Worm (Caenorhabditis elegans): ENCODE data around the gene W03F9.11.

DNA sequence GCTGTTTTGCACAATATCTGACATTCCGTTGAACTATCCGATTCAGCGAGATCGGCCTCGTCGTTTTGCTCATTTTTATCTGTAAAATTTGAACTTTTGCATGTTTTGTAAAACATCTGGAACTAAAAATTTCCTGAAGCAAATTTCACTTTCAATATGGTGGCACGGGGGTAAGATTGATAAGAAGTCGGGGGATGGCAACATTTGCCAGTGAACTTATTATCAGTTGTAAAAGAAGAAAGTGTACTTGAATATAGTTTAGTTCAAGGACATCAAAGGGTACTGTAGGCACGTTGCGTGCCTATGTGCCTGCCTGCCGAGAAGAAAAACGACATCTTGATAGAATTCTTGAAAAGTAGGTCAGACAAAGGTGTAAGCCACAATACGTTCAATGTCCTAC is 10.2 kb upstream of the W03F9.11 start, which contains the start of gene W03F9.4:
- TF ChIP-seq ztf-23 (GFP tag; IDR thresholded peaks at IDR 0.05) (no peak), med-1 (GFP tag; optimal IDR thresholded peaks at IDR 0.05; ENCODE audit: insufficient read depth) (no peak), tab-1 (GFP tag; IDR thresholded peaks at IDR 0.05) (no peak), cog-1 (tag; optimal IDR thresholded peaks at IDR 0.05) (no peak)
